Fruit fly (Drosophila melanogaster): ENCODE data around the gene Myc.
A peak's percentile ranks its signal among the peaks of the same experiment; 100 is the strongest.

The Myc gene

dm6 chrX:3427614-3427965 is 54.6 kb downstream of the Myc start (continued):
- TF ChIP-seq bcd (GFP tag; optimal IDR thresholded peaks at IDR 0.05), result peak; percentile 41
- TF ChIP-seq CG3995 (GFP tag; optimal IDR thresholded peaks at IDR 0.05), result no peak
- peak; percentile 71 for TF ChIP-seq corto (GFP tag; optimal IDR thresholded peaks at IDR 0.05)
- peak; percentile 61 for TF ChIP-seq CG9876 (GFP tag; optimal IDR thresholded peaks at IDR 0.05)
- TF ChIP-seq CG18599 (GFP tag; optimal IDR thresholded peaks at IDR 0.05), result peak; percentile 2
- no peak for TF ChIP-seq fd64A (GFP tag; optimal IDR thresholded peaks at IDR 0.05)
- TF ChIP-seq CG31441 (GFP tag; IDR thresholded peaks at IDR 0.05), result peak; percentile 74
- TF ChIP-seq CG1792 (GFP tag; optimal IDR thresholded peaks at IDR 0.05), result peak; percentile 28
- TF ChIP-seq Ssrp (tag; optimal IDR thresholded peaks at IDR 0.05), result peak; percentile 86
- no peak for TF ChIP-seq Fer2 (tag; optimal IDR thresholded peaks at IDR 0.05)
- peak; percentile 53 for TF ChIP-seq gro (GFP tag; optimal IDR thresholded peaks at IDR 0.05)
- TF ChIP-seq sens-2 (GFP tag; IDR thresholded peaks at IDR 0.05), result peak; percentile 48
- no peak for TF ChIP-seq ash1 (GFP tag; optimal IDR thresholded peaks at IDR 0.05)
- peak; percentile 7 for TF ChIP-seq CG12299 (tag; optimal IDR thresholded peaks at IDR 0.05)
- TF ChIP-seq ham (GFP tag; IDR thresholded peaks at IDR 0.05), result no peak
- TF ChIP-seq lola (GFP tag; optimal IDR thresholded peaks at IDR 0.05), result peak in 1 of 3 experiments; percentile 93
- peak; percentile 19 for TF ChIP-seq p53 (GFP tag; optimal IDR thresholded peaks at IDR 0.05)
- peak; percentile 88 for TF ChIP-seq chn (GFP tag; optimal IDR thresholded peaks at IDR 0.05)
- TF ChIP-seq CG12104 (GFP tag; optimal IDR thresholded peaks at IDR 0.05), result no peak
- TF ChIP-seq CkIIα-i1 (GFP tag; IDR thresholded peaks at IDR 0.05), result no peak
- no peak for TF ChIP-seq CG6765 (GFP tag; optimal IDR thresholded peaks at IDR 0.05)
- no peak for TF ChIP-seq tna (GFP tag; IDR thresholded peaks at IDR 0.05; ENCODE audit: partially characterized antibody)
- TF ChIP-seq NC2β (GFP tag; optimal IDR thresholded peaks at IDR 0.05), result peak; percentile 87
- peak; percentile 32; the same call in 1 of the 2 replicates for TF ChIP-seq Rfx (GFP tag; IDR thresholded peaks at IDR 0.05)
- TF ChIP-seq CG18619 (GFP tag; optimal IDR thresholded peaks at IDR 0.05), result peak; percentile 47
- peak; percentile 46; the same call in 1 of the 2 replicates for TF ChIP-seq CG3847 (GFP tag; IDR thresholded peaks at IDR 0.05)
- no peak for TF ChIP-seq ind (GFP tag; optimal IDR thresholded peaks at IDR 0.05)
- TF ChIP-seq Kr (GFP tag; optimal IDR thresholded peaks at IDR 0.05), result no peak
- TF ChIP-seq trh (GFP tag; optimal IDR thresholded peaks at IDR 0.05), result peak; percentile 42
- TF ChIP-seq Camta (GFP tag; optimal IDR thresholded peaks at IDR 0.05), result peak; percentile 72
- TF ChIP-seq slou (GFP tag; optimal IDR thresholded peaks at IDR 0.05), result peak; percentile 5
- TF ChIP-seq E2f1 (GFP tag; IDR thresholded peaks at IDR 0.05), result peak; percentile 67
- peak; percentile 64 for TF ChIP-seq Optix (GFP tag; IDR thresholded peaks at IDR 0.05)
- TF ChIP-seq CG33557 (GFP tag; optimal IDR thresholded peaks at IDR 0.05), result peak; percentile 87
- TF ChIP-seq cg (GFP tag; optimal IDR thresholded peaks at IDR 0.05), result no peak
- no peak for TF ChIP-seq CG14965 (GFP tag; optimal IDR thresholded peaks at IDR 0.05; ENCODE audit: borderline replicate concordance)
- no peak for TF ChIP-seq lov (optimal IDR thresholded peaks at IDR 0.05)
- TF ChIP-seq lov (GFP tag; IDR thresholded peaks at IDR 0.05), result 0 out of 3 replicates have a peak, but pooled peaks have one; percentile 69
- no peak for TF ChIP-seq CG43689 (GFP tag; IDR thresholded peaks at IDR 0.05)
- no peak for TF ChIP-seq BtbVII (GFP tag; optimal IDR thresholded peaks at IDR 0.05)
- TF ChIP-seq Dp (GFP tag; optimal IDR thresholded peaks at IDR 0.05), result no peak
- TF ChIP-seq Max (GFP tag; optimal IDR thresholded peaks at IDR 0.05), result peak; percentile 10
- TF ChIP-seq wor (GFP tag; IDR thresholded peaks at IDR 0.05), result peak; percentile 68
- TF ChIP-seq gem (tag; optimal IDR thresholded peaks at IDR 0.05), result peak; percentile 92
- TF ChIP-seq bsh (GFP tag; optimal IDR thresholded peaks at IDR 0.05), result peak; percentile 72 to 90
- TF ChIP-seq btn (GFP tag; optimal IDR thresholded peaks at IDR 0.05), result peak; percentile 18
- peak; percentile 82 for TF ChIP-seq CG8944 (GFP tag; optimal IDR thresholded peaks at IDR 0.05)
- TF ChIP-seq CG11695 (GFP tag; IDR thresholded peaks at IDR 0.05), result 0 out of 3 replicates have a peak, but pooled peaks have one; percentile 53
- no peak for TF ChIP-seq knrl (GFP tag; IDR thresholded peaks at IDR 0.05; ENCODE audit: partially characterized antibody)
- TF ChIP-seq pfk (GFP tag; optimal IDR thresholded peaks at IDR 0.05), result no peak
- TF ChIP-seq unpg (GFP tag; optimal IDR thresholded peaks at IDR 0.05), result peak; percentile 87
